Worm (Caenorhabditis elegans): ENCODE results near the gene C27F2.7.

DNA sequence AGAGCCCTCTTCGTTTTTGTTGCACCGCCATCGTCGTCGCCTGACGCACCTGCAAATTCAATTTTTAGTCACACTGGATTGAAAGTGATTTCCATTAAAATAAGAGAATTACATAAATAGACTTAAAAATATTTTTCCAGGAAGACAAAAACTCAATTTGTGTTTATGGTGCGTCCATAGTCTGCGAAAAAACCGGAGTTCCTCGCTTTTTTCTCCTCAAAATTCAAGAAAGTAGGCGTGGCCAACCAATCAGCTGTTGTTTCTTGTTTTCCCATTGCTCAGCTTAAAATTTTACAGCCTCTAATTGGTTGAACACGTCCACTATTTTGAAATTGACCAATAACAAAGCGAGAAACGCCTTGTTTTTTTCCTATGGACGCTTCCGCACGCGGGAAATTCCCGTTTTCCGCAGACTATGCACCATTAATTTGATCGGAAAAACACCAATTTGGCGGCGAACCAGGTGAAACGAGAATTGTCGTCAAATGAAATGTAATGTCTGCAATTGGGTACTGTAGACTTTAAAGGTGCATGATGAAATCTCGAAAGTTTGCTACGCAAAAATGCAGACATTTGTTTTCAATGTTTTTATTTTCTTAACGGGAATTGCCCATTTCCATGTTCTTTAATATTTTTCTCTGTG is at the start of gene C27F2.7:
- TF ChIP-seq dpl-1 (GFP tag; optimal IDR thresholded peaks at IDR 0.05) (no peak), set-16 (GFP tag; IDR thresholded peaks at IDR 0.05) (no peak)

Data from whole organism, L4 larva.